Worm (Caenorhabditis elegans) whole organism, mixed stage, embryonic: Measurements from ENCODE around the gene T02G5.14.

Experiments used
- mep-1 ChIP-seq: fragments of 150-350 bp; optimal IDR thresholded peaks from 2 replicates; lab custom pipeline; 2017; ENCODE audit warnings: missing biosample characterization, missing genetic modification reagents, missing genetic modification characterization, inconsistent platforms
- pha-4 ChIP-seq: fragments of 150-350 bp; optimal IDR thresholded peaks from 2 replicates; lab custom pipeline; 2018; ENCODE audit warnings: missing biosample characterization, missing genetic modification reagents, missing genetic modification characterization

ce11 chrII:7122661-7123418, 38.7 kb downstream of the T02G5.14 start, which contains the start of gene F10E7.11:
- TF ChIP-seq pha-4 (tag; lab: Kevin White, UChicago): no peak
- no peak for TF ChIP-seq mep-1 (tag; lab: Kevin White, UChicago)
